Fruit fly (Drosophila melanogaster) Kc167 (cell line): Measurements from ENCODE around the gene agt.

Experiments
- Myc ChIP-seq: fragments of >200 bp; optimal IDR thresholded peaks from 2 replicates; lab custom pipeline; 2017; ENCODE audit warnings: missing external identifiers
- h ChIP-seq: fragments of >200 bp; optimal IDR thresholded peaks from 3 replicates; lab custom pipeline; 2018; ENCODE audit warnings: missing external identifiers
- insv ChIP-seq: fragments of >200 bp; optimal IDR thresholded peaks from 3 replicates; lab custom pipeline; 2018; ENCODE audit warnings: missing external identifiers
- psq ChIP-seq: fragments of >200 bp; optimal IDR thresholded peaks from 2 replicates; lab custom pipeline; 2017; ENCODE audit warnings: missing external identifiers

DNA sequence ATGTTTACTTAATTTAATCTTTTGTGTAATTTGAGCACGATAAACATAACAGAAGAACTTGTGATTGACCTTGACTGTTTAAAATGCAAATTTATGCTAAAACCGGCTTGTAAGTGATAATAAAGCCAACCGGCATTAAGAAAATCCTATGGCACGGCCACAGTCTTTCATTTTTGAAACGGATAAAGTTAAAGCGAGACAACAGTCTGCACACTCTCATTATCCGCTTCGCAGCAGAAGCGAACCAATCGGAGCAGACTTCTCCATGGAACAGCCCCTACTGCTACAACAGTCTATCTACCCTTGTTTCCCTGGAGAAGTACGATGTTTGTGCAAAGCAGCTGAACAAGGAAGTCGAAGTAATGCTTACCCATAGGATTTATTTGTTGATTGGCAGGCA, 23.2 kb upstream of the agt start:
- TF ChIP-seq psq (lab: Kevin White, UChicago) (no peak), h (lab: Kevin White, UChicago) (no peak), Myc (no peak), insv (lab: Kevin White, UChicago) (no peak)
